Worm (Caenorhabditis elegans) whole organism, L2 larva: ENCODE measurements around the gene fbxb-24.

Experiments
- F13H6.1 ChIP-seq: sonication (generic microtip); optimal IDR thresholded peaks from 2 replicates; lab custom pipeline; 2016; ENCODE audit warnings: missing genetic modification characterization, missing compliant biosample characterization
- aly-2 ChIP-seq: fragments of 150-350 bp; optimal IDR thresholded peaks from 2 replicates; lab custom pipeline; 2014; ENCODE audit warnings: missing biosample characterization, missing genetic modification characterization
- ama-1 ChIP-seq: fragments of 150-350 bp; optimal IDR thresholded peaks from 2 replicates; lab custom pipeline; 2018; ENCODE audit warnings: inconsistent platforms
- lin-13 ChIP-seq: fragments of 150-350 bp; optimal IDR thresholded peaks from 2 replicates; lab custom pipeline; 2014; ENCODE audit warnings: missing biosample characterization, missing genetic modification reagents, missing genetic modification characterization
- nhr-11 ChIP-seq: fragments of 150-350 bp; optimal IDR thresholded peaks from 2 replicates; lab custom pipeline; 2014; ENCODE audit warnings: missing biosample characterization, missing genetic modification characterization
- nhr-6 ChIP-seq: fragments of 150-350 bp; optimal IDR thresholded peaks from 2 replicates; lab custom pipeline; 2014; ENCODE audit warnings: missing biosample characterization, missing genetic modification characterization
- nhr-77 ChIP-seq: fragments of 150-350 bp; optimal IDR thresholded peaks from 2 replicates; lab custom pipeline; 2014; ENCODE audit warnings: missing biosample characterization, missing genetic modification characterization
- sma-9 ChIP-seq, 2 experiments: fragments of 150-350 bp in 1 of 2; sonication (generic microtip) in 1 of 2; optimal IDR thresholded peaks; 2 replicates each; lab custom pipeline; 2014 to 2016; ENCODE audit warnings: missing genetic modification characterization in 2 of 2, mild to moderate bottlenecking in 1 of 2, missing biosample characterization in 1 of 2, missing compliant biosample characterization in 1 of 2, missing genetic modification reagents in 1 of 2, moderate library complexity in 1 of 2
- snpc-4 ChIP-seq: fragments of 150-350 bp; optimal IDR thresholded peaks from 2 replicates; lab custom pipeline; 2014; ENCODE audit warnings: missing biosample characterization, missing genetic modification characterization
- unc-62 ChIP-seq: fragments of 150-350 bp; optimal IDR thresholded peaks from 2 replicates; lab custom pipeline; 2014; ENCODE audit warnings: missing biosample characterization, missing genetic modification reagents, missing genetic modification characterization
- ztf-11 ChIP-seq: sonication (generic microtip); optimal IDR thresholded peaks from 2 replicates; lab custom pipeline; 2017; ENCODE audit warnings: missing biosample characterization, missing genetic modification characterization

DNA sequence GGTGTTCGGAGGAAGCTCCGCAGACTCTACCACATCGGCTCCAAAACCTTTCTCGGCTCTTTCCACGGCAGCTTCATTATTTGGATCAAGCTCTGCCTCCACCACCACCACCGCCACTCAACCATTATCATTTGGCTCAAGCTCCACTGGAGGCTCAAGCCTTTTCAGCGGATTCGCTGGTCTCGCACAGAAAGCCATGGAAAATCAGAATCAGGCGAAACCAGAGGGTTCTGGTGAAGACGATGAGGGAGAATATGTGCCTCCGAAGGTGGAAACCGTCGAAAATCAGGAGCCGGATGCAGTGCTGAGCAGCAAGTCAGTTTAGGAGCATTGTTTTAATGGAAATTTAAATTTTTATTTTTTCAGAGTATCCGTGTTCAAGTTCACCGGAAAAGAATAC is 8.3 kb downstream of the fbxb-24 start:
- TF ChIP-seq unc-62 (GFP tag; lab: Kevin White, UChicago), result no peak
- TF ChIP-seq snpc-4 (tag; lab: Kevin White, UChicago), result no peak
- no peak for TF ChIP-seq lin-13 (GFP tag; lab: Kevin White, UChicago)
- no peak for TF ChIP-seq nhr-11 (tag; lab: Kevin White, UChicago)
- no peak for TF ChIP-seq F13H6.1
- TF ChIP-seq nhr-6, result no peak
- TF ChIP-seq nhr-77 (tag; lab: Kevin White, UChicago), result no peak
- TF ChIP-seq ama-1, result no peak
- TF ChIP-seq sma-9 (GFP tag; optimal IDR thresholded peaks at IDR 0.05; lab: Kevin White, UChicago), result no peak
- TF ChIP-seq sma-9 (tag; optimal IDR thresholded peaks at IDR 0.05; lab: Kevin White, UChicago), result no peak
- TF ChIP-seq aly-2, result no peak
- no peak for TF ChIP-seq ztf-11
